Fruit fly (Drosophila melanogaster) whole organism, prepupa: ENCODE measurements around the gene PlexA.

Experiments
- Blimp-1 ChIP-seq: fragments of 200-800 bp; sonication (Bioruptor generic); optimal IDR thresholded peaks from 3 replicates; lab custom pipeline; 2017; ENCODE audit warnings: missing biosample characterization, missing genetic modification characterization, mild to moderate bottlenecking, moderate library complexity, missing genetic modification reagents
- CG10631 ChIP-seq: fragments of 200-800 bp; sonication (Bioruptor generic); optimal IDR thresholded peaks from 2 replicates; lab custom pipeline; 2016; ENCODE audit warnings: missing biosample characterization, missing genetic modification characterization
- CG11762 ChIP-seq: fragments of 200-800 bp; sonication (Bioruptor generic); optimal IDR thresholded peaks from 3 replicates; lab custom pipeline; 2016; ENCODE audit warnings: missing biosample characterization, missing genetic modification characterization; ENCODE audit not compliant: insufficient read depth
- CG11902 ChIP-seq: fragments of 200-800 bp; sonication (Bioruptor generic); optimal IDR thresholded peaks from 3 replicates; lab custom pipeline; 2016; ENCODE audit warnings: missing biosample characterization, missing genetic modification characterization
- CG15336 ChIP-seq: fragments of 200-800 bp; sonication (Bioruptor generic); IDR thresholded peaks from 2 replicates; pipeline ENCODE4 v1.3.6; 2022; ENCODE audit warnings: missing biosample characterization, missing genetic modification characterization
- CG1621 ChIP-seq: fragments of 200-800 bp; sonication (Bioruptor generic); optimal IDR thresholded peaks from 3 replicates; lab custom pipeline; 2018; ENCODE audit warnings: missing biosample characterization, mild to moderate bottlenecking, missing genetic modification characterization
- CG31627 ChIP-seq: fragments of 200-800 bp; sonication (Bioruptor generic); optimal IDR thresholded peaks from 3 replicates; lab custom pipeline; 2016; ENCODE audit warnings: missing biosample characterization, missing genetic modification characterization
- CG32006 ChIP-seq: fragments of 200-800 bp; sonication (Bioruptor generic); optimal IDR thresholded peaks from 3 replicates; lab custom pipeline; 2017; ENCODE audit warnings: missing biosample characterization, mild to moderate bottlenecking, missing genetic modification characterization
- CG34406 ChIP-seq: fragments of 200-800 bp; sonication (Bioruptor generic); optimal IDR thresholded peaks from 3 replicates; lab custom pipeline; 2016; ENCODE audit warnings: missing biosample characterization, missing genetic modification characterization
- CG3919 ChIP-seq: fragments of 200-800 bp; sonication (Bioruptor generic); optimal IDR thresholded peaks from 3 replicates; lab custom pipeline; 2016; ENCODE audit warnings: missing biosample characterization, missing genetic modification characterization
- CG6808 ChIP-seq: fragments of 200-800 bp; sonication (Bioruptor generic); optimal IDR thresholded peaks from 3 replicates; lab custom pipeline; 2017; ENCODE audit warnings: missing biosample characterization, missing genetic modification characterization, mild to moderate bottlenecking, moderate library complexity, missing genetic modification reagents
- CG6854 ChIP-seq: fragments of 200-800 bp; sonication (Bioruptor generic); optimal IDR thresholded peaks from 2 replicates; lab custom pipeline; 2017; ENCODE audit warnings: missing biosample characterization, mild to moderate bottlenecking, missing genetic modification characterization
- CG8119 ChIP-seq: fragments of 200-800 bp; sonication (Bioruptor generic); IDR thresholded peaks from 3 replicates; pipeline ENCODE4 v1.3.6; 2022; ENCODE audit warnings: missing biosample characterization, missing genetic modification characterization
- CG8319 ChIP-seq: fragments of 200-800 bp; sonication (Bioruptor generic); optimal IDR thresholded peaks from 3 replicates; lab custom pipeline; 2016; ENCODE audit warnings: missing biosample characterization, missing genetic modification characterization
- CG8632 ChIP-seq: fragments of 200-800 bp; sonication (Bioruptor generic); optimal IDR thresholded peaks from 3 replicates; lab custom pipeline; 2016; ENCODE audit warnings: missing biosample characterization, missing genetic modification characterization
- CG9139 ChIP-seq: fragments of 200-800 bp; sonication (Bioruptor generic); optimal IDR thresholded peaks from 3 replicates; lab custom pipeline; 2017; ENCODE audit warnings: missing biosample characterization, mild to moderate bottlenecking, missing genetic modification characterization
- Eip75B ChIP-seq: fragments of 200-800 bp; sonication (Bioruptor generic); optimal IDR thresholded peaks from 3 replicates; lab custom pipeline; 2016; ENCODE audit warnings: missing biosample characterization, missing genetic modification characterization
- Eip78C ChIP-seq: fragments of 200-800 bp; sonication (Bioruptor generic); peaks from one replicate; lab custom pipeline; 2016; ENCODE audit warnings: missing biosample characterization, missing genetic modification characterization
- Eip93F ChIP-seq: fragments of 200-800 bp; sonication (Bioruptor generic); optimal IDR thresholded peaks from 2 replicates; lab custom pipeline; 2016; ENCODE audit warnings: missing biosample characterization, mild to moderate bottlenecking, missing genetic modification characterization
- Ets21C ChIP-seq: fragments of 200-800 bp; sonication (Bioruptor generic); optimal IDR thresholded peaks from 3 replicates; lab custom pipeline; 2016; ENCODE audit warnings: missing biosample characterization, missing genetic modification characterization
- Ets96B ChIP-seq: fragments of 200-800 bp; optimal IDR thresholded peaks from 2 replicates; lab custom pipeline; 2019; ENCODE audit warnings: missing biosample characterization, mild to moderate bottlenecking, missing genetic modification characterization, moderate library complexity
- Gug ChIP-seq: fragments of 200-800 bp; sonication (Bioruptor generic); IDR thresholded peaks from 2 replicates; pipeline ENCODE4 v1.3.6; 2022; ENCODE audit warnings: missing biosample characterization, missing genetic modification characterization
- Hr38 ChIP-seq: sonication (Bioruptor generic); optimal IDR thresholded peaks from 2 replicates; lab custom pipeline; 2016; ENCODE audit warnings: missing biosample characterization, missing genetic modification characterization
- Hr39 ChIP-seq: fragments of 200-800 bp; sonication (Bioruptor generic); optimal IDR thresholded peaks from 2 replicates; lab custom pipeline; 2016; ENCODE audit warnings: missing biosample characterization, missing genetic modification characterization
- Hr4 ChIP-seq: fragments of 200-800 bp; sonication (Bioruptor generic); optimal IDR thresholded peaks from 3 replicates; lab custom pipeline; 2016; ENCODE audit warnings: missing biosample characterization, missing genetic modification characterization
- Met ChIP-seq: fragments of 200-800 bp; sonication (Bioruptor generic); optimal IDR thresholded peaks from 3 replicates; lab custom pipeline; 2016; ENCODE audit warnings: missing biosample characterization, missing genetic modification characterization
- OdsH ChIP-seq: fragments of 200-800 bp; sonication (Bioruptor generic); optimal IDR thresholded peaks from 3 replicates; lab custom pipeline; 2016; ENCODE audit warnings: missing biosample characterization, missing genetic modification characterization
- Sox102F ChIP-seq: fragments of 200-800 bp; sonication (Bioruptor generic); optimal IDR thresholded peaks from 2 replicates; lab custom pipeline; 2016; ENCODE audit warnings: missing biosample characterization, mild to moderate bottlenecking, missing genetic modification characterization
- Sox14 ChIP-seq: fragments of 200-800 bp; sonication (Bioruptor generic); optimal IDR thresholded peaks from 3 replicates; lab custom pipeline; 2016; ENCODE audit warnings: missing biosample characterization, missing genetic modification characterization
- Sox15 ChIP-seq: fragments of 200-800 bp; sonication (Bioruptor generic); optimal IDR thresholded peaks from 3 replicates; lab custom pipeline; 2016; ENCODE audit warnings: missing biosample characterization, missing genetic modification characterization
- achi ChIP-seq: fragments of 200-800 bp; sonication (Bioruptor generic); optimal IDR thresholded peaks from 3 replicates; lab custom pipeline; 2016; ENCODE audit warnings: missing biosample characterization, missing genetic modification characterization
- acj6 ChIP-seq: fragments of 200-800 bp; sonication (Bioruptor generic); optimal IDR thresholded peaks from 3 replicates; lab custom pipeline; 2016; ENCODE audit warnings: missing biosample characterization, missing genetic modification characterization
- cyc ChIP-seq: fragments of 200-800 bp; sonication (Bioruptor generic); optimal IDR thresholded peaks from 3 replicates; lab custom pipeline; 2016; ENCODE audit warnings: missing biosample characterization, missing genetic modification characterization
- dac ChIP-seq: fragments of 200-800 bp; sonication (Bioruptor generic); optimal IDR thresholded peaks from 2 replicates; lab custom pipeline; 2017; ENCODE audit warnings: missing biosample characterization, mild to moderate bottlenecking, missing genetic modification characterization
- eg ChIP-seq: fragments of 200-800 bp; sonication (Bioruptor generic); IDR thresholded peaks from 3 replicates; pipeline ENCODE4 v1.3.6; 2022; ENCODE audit warnings: missing biosample characterization, missing genetic modification characterization
- esn ChIP-seq: fragments of 200-800 bp; sonication (Bioruptor generic); optimal IDR thresholded peaks from 2 replicates; lab custom pipeline; 2016; ENCODE audit warnings: missing biosample characterization, mild to moderate bottlenecking, missing genetic modification characterization, moderate library complexity
- fd59A ChIP-seq: fragments of 200-800 bp; sonication (Bioruptor generic); optimal IDR thresholded peaks from 2 replicates; lab custom pipeline; 2017; ENCODE audit warnings: missing biosample characterization, mild to moderate bottlenecking, missing genetic modification characterization, missing genetic modification reagents
- fd85E ChIP-seq: fragments of 200-800 bp; sonication (Bioruptor generic); optimal IDR thresholded peaks from 3 replicates; lab custom pipeline; 2016; ENCODE audit warnings: missing biosample characterization, missing genetic modification characterization
- fkh ChIP-seq: fragments of 200-800 bp; sonication (Bioruptor generic); optimal IDR thresholded peaks from 3 replicates; lab custom pipeline; 2017; ENCODE audit warnings: missing biosample characterization, mild to moderate bottlenecking, missing genetic modification characterization, moderate library complexity
- lz ChIP-seq: fragments of 200-800 bp; sonication (Bioruptor generic); optimal IDR thresholded peaks from 3 replicates; lab custom pipeline; 2016; ENCODE audit warnings: missing biosample characterization, missing genetic modification characterization
- pdm3 ChIP-seq: fragments of 200-800 bp; sonication (Bioruptor generic); optimal IDR thresholded peaks from 3 replicates; lab custom pipeline; 2016; ENCODE audit warnings: missing biosample characterization, missing genetic modification characterization
- salr ChIP-seq, 2 experiments: fragments of 200-800 bp; sonication (Bioruptor generic); optimal IDR thresholded peaks; 3 replicates each; lab custom pipeline; 2016 to 2018; ENCODE audit warnings: missing biosample characterization in 2 of 2, missing genetic modification characterization in 2 of 2, mild to moderate bottlenecking in 1 of 2
- ss ChIP-seq, 2 experiments: fragments of 200-800 bp; sonication (Bioruptor generic); optimal IDR thresholded peaks; 2 replicates in 1 of 2; 3 replicates in 1 of 2; lab custom pipeline; 2017 to 2018; ENCODE audit warnings: mild to moderate bottlenecking in 2 of 2, missing biosample characterization in 2 of 2, missing genetic modification characterization in 2 of 2, moderate library complexity in 1 of 2
- svp ChIP-seq: fragments of 200-800 bp; sonication (Bioruptor generic); peaks from one replicate; lab custom pipeline; 2016; ENCODE audit warnings: missing biosample characterization, missing genetic modification characterization
- topi ChIP-seq: fragments of 200-800 bp; sonication (Bioruptor generic); optimal IDR thresholded peaks from 3 replicates; lab custom pipeline; 2016; ENCODE audit warnings: missing biosample characterization, missing genetic modification characterization
- vri ChIP-seq: fragments of 200-800 bp; sonication (Bioruptor generic); optimal IDR thresholded peaks from 3 replicates; lab custom pipeline; 2016; ENCODE audit warnings: missing biosample characterization, mild to moderate bottlenecking, missing genetic modification characterization

PlexA gene

dm6 chr4:1031137-1031536 lies 4.2 kb upstream of the PlexA start, which contains the start of gene ATPsynbeta:
ATPsynbeta (plus strand) TSS chr4:1031484.
- TF ChIP-seq Eip78C (GFP tag; lab: Kevin White, UChicago), result peak; percentile 55
- TF ChIP-seq fd59A, result no peak

dm6 chr4:1030692-1031110 lies 3.8 kb upstream of the PlexA start:
- TF ChIP-seq achi (GFP tag; lab: Kevin White, UChicago), result no peak
- peak; percentile 4 for TF ChIP-seq Ets96B
- peak; percentile 26 for TF ChIP-seq Hr39 (GFP tag; lab: Kevin White, UChicago)
- peak; percentile 2 for TF ChIP-seq CG10631
- peak; percentile 21 for TF ChIP-seq pdm3
- TF ChIP-seq lz, result peak; percentile 18
- TF ChIP-seq Eip93F (GFP tag; lab: Kevin White, UChicago), result no peak
- TF ChIP-seq salr (GFP tag; optimal IDR thresholded peaks at IDR 0.05; lab: Kevin White, UChicago), result no peak
- peak; percentile 36 for TF ChIP-seq CG31627 (GFP tag; lab: Kevin White, UChicago)
- TF ChIP-seq Eip78C (GFP tag; lab: Kevin White, UChicago), result peak; percentile 38
- no peak for TF ChIP-seq Met (GFP tag; lab: Kevin White, UChicago)
- peak; percentile 12 for TF ChIP-seq CG8319 (GFP tag; lab: Kevin White, UChicago)
- TF ChIP-seq esn (GFP tag; lab: Kevin White, UChicago), result peak; percentile 15
- TF ChIP-seq cyc (GFP tag; lab: Kevin White, UChicago), result peak; percentile 0

dm6 chr4:1029198-1029795 lies 2.4 kb upstream of the PlexA start, which contains the start of gene Mpv17:
Mpv17 (minus strand) TSS chr4:1029361.
- TF ChIP-seq salr (GFP tag; optimal IDR thresholded peaks at IDR 0.05; lab: Kevin White, UChicago) (no peak), Sox14 (GFP tag; lab: Kevin White, UChicago) (no peak), dac (GFP tag; lab: Kevin White, UChicago) (no peak), vri (GFP tag; lab: Kevin White, UChicago) (peak; percentile 35), CG9139 (GFP tag; lab: Kevin White, UChicago) (no peak), CG8319 (GFP tag; lab: Kevin White, UChicago) (no peak), Sox15 (GFP tag; lab: Kevin White, UChicago) (no peak), Gug (GFP tag; lab: Robert Waterston, UW) (no peak), CG32006 (GFP tag; lab: Kevin White, UChicago) (no peak), Blimp-1 (GFP tag; lab: Kevin White, UChicago) (no peak), svp (peak; percentile 48), fkh (no peak), CG11762 (GFP tag; lab: Kevin White, UChicago) (no peak), Sox102F (GFP tag; lab: Kevin White, UChicago) (no peak), Hr4 (GFP tag; lab: Kevin White, UChicago) (peak; percentile 13), CG6854 (GFP tag; lab: Kevin White, UChicago) (no peak), CG31627 (GFP tag; lab: Kevin White, UChicago) (peak; percentile 14), CG11902 (no peak), esn (GFP tag; lab: Kevin White, UChicago) (peak; percentile 46), Ets96B (no peak), fd59A (no peak), topi (GFP tag; lab: Kevin White, UChicago) (peak; percentile 12), CG8632 (GFP tag; lab: Kevin White, UChicago) (no peak), CG15336 (GFP tag; lab: Robert Waterston, UW) (no peak), Met (GFP tag; lab: Kevin White, UChicago) (peak; percentile 38), Hr39 (GFP tag; lab: Kevin White, UChicago) (peak; percentile 14), acj6 (GFP tag; lab: Kevin White, UChicago) (no peak), OdsH (GFP tag; lab: Kevin White, UChicago) (peak; percentile 12), Ets21C (GFP tag; lab: Kevin White, UChicago) (no peak), CG1621 (no peak), CG6808 (GFP tag; lab: Kevin White, UChicago) (no peak), pdm3 (peak; percentile 20), Eip93F (GFP tag; lab: Kevin White, UChicago) (peak; percentile 13), ss (GFP tag; optimal IDR thresholded peaks at IDR 0.05; lab: Kevin White, UChicago) (no peak), fd85E (no peak), CG8119 (GFP tag; lab: Robert Waterston, UW) (no peak), Hr38 (GFP tag; lab: Kevin White, UChicago) (no peak), Eip75B (no peak), eg (GFP tag; lab: Robert Waterston, UW) (no peak), CG10631 (no peak), CG34406 (no peak), CG3919 (peak; percentile 22), lz (no peak)
